Fruit fly (Drosophila melanogaster) whole organism, embryonic: ENCODE measurements around the gene CG31468.

Source experiments
- Antp ChIP-seq: fragments of 200-800 bp; sonication (Bioruptor generic); optimal IDR thresholded peaks from 3 replicates; lab custom pipeline; 2016; ENCODE audit warnings: missing biosample characterization, missing genetic modification characterization
- Blimp-1 ChIP-seq: fragments of 200-800 bp; sonication (Bioruptor generic); optimal IDR thresholded peaks from 3 replicates; lab custom pipeline; 2018; ENCODE audit warnings: missing biosample characterization, missing genetic modification characterization, mild to moderate bottlenecking, moderate library complexity, missing genetic modification reagents
- BtbVII ChIP-seq: fragments of 200-800 bp; sonication (Bioruptor generic); optimal IDR thresholded peaks from 3 replicates; lab custom pipeline; 2017; ENCODE audit warnings: missing biosample characterization, mild to moderate bottlenecking, missing genetic modification characterization
- C15 ChIP-seq: fragments of 200-800 bp; sonication (Bioruptor generic); IDR thresholded peaks from 3 replicates; pipeline ENCODE4 v1.3.6; 2022; ENCODE audit warnings: missing biosample characterization, missing genetic modification characterization
- CG1024 ChIP-seq: fragments of 200-800 bp; sonication (Bioruptor generic); IDR thresholded peaks from 2 replicates; pipeline ENCODE4 v1.3.6; 2022; ENCODE audit warnings: missing biosample characterization, missing genetic modification characterization
- CG11695 ChIP-seq: fragments of 200-800 bp; sonication (Bioruptor generic); IDR thresholded peaks from 3 replicates; pipeline ENCODE4 v1.3.6; 2022; ENCODE audit warnings: missing biosample characterization, missing genetic modification characterization
- CG13287 ChIP-seq: fragments of 200-800 bp; sonication (Bioruptor generic); IDR thresholded peaks from 2 replicates; pipeline ENCODE4 v1.3.6; 2022; ENCODE audit warnings: missing biosample characterization, missing genetic modification characterization; ENCODE audit not compliant: partially characterized antibody
- CG1603 ChIP-seq: fragments of 200-800 bp; sonication (Bioruptor generic); optimal IDR thresholded peaks from 2 replicates; lab custom pipeline; 2019; ENCODE audit warnings: missing biosample characterization, mild to moderate bottlenecking, missing genetic modification characterization, moderate library complexity
- CG16863 ChIP-seq: fragments of 200-800 bp; sonication (Bioruptor generic); optimal IDR thresholded peaks from 3 replicates; lab custom pipeline; 2016; ENCODE audit warnings: missing biosample characterization, missing genetic modification characterization
- CG17385 ChIP-seq: fragments of 200-800 bp; sonication (Bioruptor generic); optimal IDR thresholded peaks from 3 replicates; lab custom pipeline; 2018; ENCODE audit warnings: missing biosample characterization, mild to moderate bottlenecking, missing genetic modification characterization
- CG17802 ChIP-seq: fragments of 200-800 bp; sonication (Bioruptor generic); optimal IDR thresholded peaks from 2 replicates; lab custom pipeline; 2018; ENCODE audit warnings: missing biosample characterization, mild to moderate bottlenecking, missing genetic modification characterization, moderate library complexity
- CG18262 ChIP-seq: fragments of 200-800 bp; optimal IDR thresholded peaks from 3 replicates; lab custom pipeline; 2019; ENCODE audit warnings: missing biosample characterization, mild to moderate bottlenecking, missing genetic modification characterization, moderate library complexity
- CG30403 ChIP-seq: fragments of 200-800 bp; sonication (Bioruptor generic); optimal IDR thresholded peaks from 3 replicates; lab custom pipeline; 2016; ENCODE audit warnings: missing biosample characterization, missing genetic modification characterization
- CG32767 ChIP-seq: fragments of 200-800 bp; sonication (Bioruptor generic); IDR thresholded peaks from 2 replicates; pipeline ENCODE4 v1.3.6; 2022; ENCODE audit warnings: missing biosample characterization, missing genetic modification characterization
- CG34422 ChIP-seq: fragments of 200-800 bp; sonication (Bioruptor generic); IDR thresholded peaks from 3 replicates; pipeline ENCODE4 v1.3.6; 2022; ENCODE audit warnings: missing biosample characterization, missing genetic modification characterization
- CG3847 ChIP-seq: fragments of 200-800 bp; sonication (Bioruptor generic); IDR thresholded peaks from 2 replicates; pipeline ENCODE4 v1.3.6; 2022; ENCODE audit warnings: missing biosample characterization, missing genetic modification characterization
- CG9817 ChIP-seq: fragments of 200-800 bp; sonication (Bioruptor generic); optimal IDR thresholded peaks from 2 replicates; lab custom pipeline; 2018; ENCODE audit warnings: missing biosample characterization, mild to moderate bottlenecking, missing genetic modification characterization, moderate library complexity
- D19B ChIP-seq: fragments of 200-800 bp; sonication (Bioruptor generic); optimal IDR thresholded peaks from 2 replicates; lab custom pipeline; 2017; ENCODE audit warnings: missing biosample characterization, mild to moderate bottlenecking, missing genetic modification characterization
- Fer3 ChIP-seq: fragments of 200-800 bp; sonication (Bioruptor generic); optimal IDR thresholded peaks from 2 replicates; lab custom pipeline; 2018; ENCODE audit warnings: missing biosample characterization, mild to moderate bottlenecking, missing genetic modification characterization, moderate library complexity
- HLHmδ ChIP-seq: fragments of 200-800 bp; sonication (Bioruptor generic); optimal IDR thresholded peaks from 2 replicates; lab custom pipeline; 2018; ENCODE audit warnings: missing biosample characterization, mild to moderate bottlenecking, missing genetic modification characterization, moderate library complexity
- Hey ChIP-seq: fragments of 200-800 bp; sonication (Bioruptor generic); optimal IDR thresholded peaks from 3 replicates; lab custom pipeline; 2018; ENCODE audit warnings: missing biosample characterization, mild to moderate bottlenecking, missing genetic modification characterization
- Hr51 ChIP-seq, 2 experiments: fragments of 200-800 bp; sonication (Bioruptor generic); optimal IDR thresholded peaks; 2 replicates in 1 of 2; 3 replicates in 1 of 2; lab custom pipeline; 2016 to 2018; ENCODE audit warnings: missing biosample characterization in 2 of 2, missing genetic modification characterization in 2 of 2, mild to moderate bottlenecking in 1 of 2, moderate library complexity in 1 of 2
- Med ChIP-seq: fragments of 200-800 bp; sonication (Bioruptor generic); peaks from one replicate; lab custom pipeline; 2016; ENCODE audit warnings: missing biosample characterization, missing genetic modification characterization, mild to moderate bottlenecking, inconsistent platforms, moderate library complexity
- Mrtf ChIP-seq: fragments of 200-800 bp; sonication (Bioruptor generic); IDR thresholded peaks from 3 replicates; pipeline ENCODE4 v1.3.6; 2022; ENCODE audit warnings: missing biosample characterization, missing genetic modification characterization
- Nf-YA ChIP-seq: fragments of 200-800 bp; sonication (Bioruptor generic); IDR thresholded peaks from 2 replicates; pipeline ENCODE4 v1.3.6; 2022; ENCODE audit warnings: missing biosample characterization, missing genetic modification characterization
- NfI ChIP-seq: fragments of 200-800 bp; sonication (Bioruptor generic); optimal IDR thresholded peaks from 3 replicates; lab custom pipeline; 2018; ENCODE audit warnings: missing biosample characterization, mild to moderate bottlenecking, missing genetic modification characterization, moderate library complexity
- Scr ChIP-seq: fragments of 200-800 bp; sonication (Bioruptor generic); IDR thresholded peaks from 2 replicates; pipeline ENCODE4 v1.3.6; 2022; ENCODE audit warnings: missing biosample characterization, missing genetic modification characterization; ENCODE audit not compliant: partially characterized antibody
- Ssrp ChIP-seq: fragments of 200-800 bp; sonication (Bioruptor generic); optimal IDR thresholded peaks from 2 replicates; lab custom pipeline; 2018; ENCODE audit warnings: missing biosample characterization, mild to moderate bottlenecking, missing genetic modification characterization, moderate library complexity
- Xbp1 ChIP-seq: fragments of 200-800 bp; sonication (Bioruptor generic); optimal IDR thresholded peaks from 3 replicates; lab custom pipeline; 2016; ENCODE audit warnings: missing biosample characterization, mild to moderate bottlenecking, missing genetic modification characterization
- ac ChIP-seq: fragments of 200-800 bp; sonication (Bioruptor generic); optimal IDR thresholded peaks from 3 replicates; lab custom pipeline; 2017; ENCODE audit warnings: missing biosample characterization, mild to moderate bottlenecking, missing genetic modification characterization
- aop ChIP-seq: fragments of 200-800 bp; sonication (Bioruptor generic); IDR thresholded peaks from 2 replicates; pipeline ENCODE4 v1.3.6; 2022; ENCODE audit warnings: missing biosample characterization, missing genetic modification characterization
- ase ChIP-seq: fragments of 200-800 bp; sonication (Bioruptor generic); IDR thresholded peaks from 3 replicates; pipeline ENCODE4 v1.3.6; 2022; ENCODE audit warnings: missing biosample characterization, missing genetic modification characterization
- caup ChIP-seq: fragments of 200-800 bp; sonication (Bioruptor generic); optimal IDR thresholded peaks from 3 replicates; lab custom pipeline; 2017; ENCODE audit warnings: missing biosample characterization, mild to moderate bottlenecking, missing genetic modification characterization, moderate library complexity; ENCODE audit not compliant: severe bottlenecking
- crol ChIP-seq: fragments of 200-800 bp; sonication (Bioruptor generic); IDR thresholded peaks from 2 replicates; pipeline ENCODE4 v1.3.6; 2022; ENCODE audit warnings: missing biosample characterization, missing genetic modification characterization
- dan ChIP-seq: fragments of 200-800 bp; sonication (Bioruptor generic); IDR thresholded peaks from 2 replicates; pipeline ENCODE4 v1.3.6; 2022; ENCODE audit warnings: missing biosample characterization, missing genetic modification characterization
- grn ChIP-seq: fragments of 200-800 bp; sonication (Bioruptor generic); optimal IDR thresholded peaks from 3 replicates; lab custom pipeline; 2017; ENCODE audit warnings: missing biosample characterization, missing genetic modification characterization
- ind ChIP-seq: fragments of 200-800 bp; sonication (Bioruptor generic); optimal IDR thresholded peaks from 3 replicates; lab custom pipeline; 2016; ENCODE audit warnings: missing biosample characterization, missing genetic modification characterization
- klu ChIP-seq: fragments of 200-800 bp; sonication (Bioruptor generic); IDR thresholded peaks from 2 replicates; pipeline ENCODE4 v1.3.6; 2022; ENCODE audit warnings: missing biosample characterization, missing genetic modification characterization
- nerfin-1 ChIP-seq: fragments of 200-800 bp; sonication (Bioruptor generic); optimal IDR thresholded peaks from 3 replicates; lab custom pipeline; 2019; ENCODE audit warnings: missing biosample characterization, mild to moderate bottlenecking, missing genetic modification characterization, moderate library complexity
- nom ChIP-seq: fragments of 200-800 bp; sonication (Bioruptor generic); optimal IDR thresholded peaks from 2 replicates; lab custom pipeline; 2017; ENCODE audit warnings: missing biosample characterization, missing genetic modification characterization, mild to moderate bottlenecking, moderate library complexity, missing genetic modification reagents
- psq ChIP-seq: fragments of 200-800 bp; sonication (Bioruptor generic); optimal IDR thresholded peaks from 2 replicates; lab custom pipeline; 2017; ENCODE audit warnings: missing biosample characterization, missing genetic modification characterization
- repo ChIP-seq: fragments of 200-800 bp; sonication (Bioruptor generic); optimal IDR thresholded peaks from 2 replicates; lab custom pipeline; 2016; ENCODE audit warnings: missing biosample characterization, missing genetic modification characterization
- ssp ChIP-seq: fragments of 200-800 bp; sonication (Bioruptor generic); IDR thresholded peaks from 2 replicates; pipeline ENCODE4 v1.3.6; 2022; ENCODE audit warnings: missing biosample characterization, missing genetic modification characterization
- sug ChIP-seq: fragments of 200-800 bp; optimal IDR thresholded peaks from 2 replicates; lab custom pipeline; 2019; ENCODE audit warnings: missing biosample characterization, mild to moderate bottlenecking, missing genetic modification characterization, moderate library complexity
- tio ChIP-seq: fragments of 200-800 bp; sonication (Bioruptor generic); optimal IDR thresholded peaks from 2 replicates; lab custom pipeline; 2017; ENCODE audit warnings: missing biosample characterization, missing genetic modification characterization, inconsistent platforms
- twi ChIP-seq: fragments of 200-800 bp; optimal IDR thresholded peaks from 2 replicates; lab custom pipeline; 2019; ENCODE audit warnings: missing biosample characterization, mild to moderate bottlenecking, missing genetic modification characterization, moderate library complexity
- tx ChIP-seq: fragments of 200-800 bp; sonication (Bioruptor generic); optimal IDR thresholded peaks from 2 replicates; lab custom pipeline; 2016; ENCODE audit warnings: missing biosample characterization, missing genetic modification characterization
- zf30C ChIP-seq: fragments of 200-800 bp; sonication (Bioruptor generic); optimal IDR thresholded peaks from 3 replicates; lab custom pipeline; 2018; ENCODE audit warnings: missing biosample characterization, mild to moderate bottlenecking, missing genetic modification characterization

The CG31468 gene

DNA sequence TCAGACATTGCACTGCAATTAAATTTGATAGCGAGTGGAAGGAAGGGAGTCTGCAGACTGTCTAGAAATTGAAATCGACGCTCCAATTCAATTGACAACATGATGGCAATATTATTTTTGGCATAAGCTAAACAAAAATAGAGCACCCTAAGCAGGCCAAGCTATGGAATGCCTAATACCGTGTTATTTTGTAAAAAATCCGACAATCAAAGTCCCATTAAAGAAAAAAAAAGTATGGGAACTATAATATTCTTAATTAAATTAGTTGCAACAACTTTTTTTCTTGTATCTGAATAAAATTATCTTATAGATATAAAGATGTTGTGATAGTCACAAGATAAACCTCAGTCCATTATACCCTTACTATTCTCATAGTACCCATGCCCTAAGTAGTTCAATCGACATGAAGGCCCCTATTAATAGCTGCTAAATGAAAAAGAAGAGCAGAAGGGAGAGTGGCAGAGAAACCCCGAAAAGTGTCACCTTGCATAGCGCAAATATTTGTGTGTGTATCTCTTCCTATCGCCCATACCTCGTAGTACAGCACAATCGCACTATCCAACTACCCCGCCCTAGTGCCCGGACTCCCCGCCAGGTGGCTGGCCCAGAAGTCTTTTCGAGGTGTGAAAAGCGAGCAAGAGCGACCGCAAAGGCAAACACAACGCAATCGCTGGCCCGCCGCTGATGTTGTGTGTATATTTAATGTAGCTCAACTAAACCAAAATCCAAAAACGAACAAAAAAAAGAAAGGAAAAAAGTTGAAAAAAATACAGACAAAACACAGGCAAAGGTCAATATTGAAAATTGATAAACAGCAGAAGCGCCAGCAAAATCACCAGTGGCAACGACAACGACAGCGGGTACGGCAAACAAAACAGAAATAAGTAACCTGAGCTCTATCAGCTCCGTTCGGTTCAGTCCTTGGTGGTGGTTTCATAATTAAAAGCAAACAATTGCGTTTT is 42.5 kb downstream of the CG31468 start (continued):
- peak; percentile 49 for TF ChIP-seq caup (GFP tag; lab: Kevin White, UChicago)
- 0 out of 2 replicates have a peak, but pooled peaks have one; percentile 54 for TF ChIP-seq CG1024
- peak; percentile 78 for TF ChIP-seq sug (tag; lab: Kevin White, UChicago)
- peak; percentile 47 for TF ChIP-seq psq
- TF ChIP-seq C15 (GFP tag; lab: Robert Waterston, UW): no peak
- TF ChIP-seq Mrtf (GFP tag; lab: Robert Waterston, UW): no peak
- TF ChIP-seq nom: peak; percentile 0
- TF ChIP-seq ind (GFP tag; lab: Kevin White, UChicago): peak; percentile 15
- peak; percentile 25; the same call in 1 of the 3 replicates for TF ChIP-seq ase
- peak; percentile 78 for TF ChIP-seq crol (GFP tag; lab: Robert Waterston, UW)
- no peak for TF ChIP-seq Xbp1 (GFP tag; lab: Kevin White, UChicago)
- TF ChIP-seq Fer3 (tag; lab: Kevin White, UChicago): peak; percentile 10
- TF ChIP-seq D19B (GFP tag; lab: Kevin White, UChicago): peak; percentile 62
- TF ChIP-seq twi (tag; lab: Kevin White, UChicago): peak; percentile 50
- TF ChIP-seq nerfin-1: peak; percentile 76
- peak; percentile 9 for TF ChIP-seq Antp (GFP tag; lab: Kevin White, UChicago)
- TF ChIP-seq CG3847 (GFP tag; lab: Robert Waterston, UW): 0 out of 2 replicates have a peak, but pooled peaks have one; percentile 4
- TF ChIP-seq Hr51 (GFP tag; optimal IDR thresholded peaks at IDR 0.05; lab: Kevin White, UChicago): peak in 1 of 2 experiments; percentile 55
- TF ChIP-seq CG17802 (tag; lab: Kevin White, UChicago): no peak
- TF ChIP-seq NfI (GFP tag; lab: Kevin White, UChicago): peak; percentile 2
- TF ChIP-seq Nf-YA (GFP tag; lab: Robert Waterston, UW): no peak
- TF ChIP-seq CG16863 (GFP tag; lab: Kevin White, UChicago): peak; percentile 62
- TF ChIP-seq CG30403: no peak
- TF ChIP-seq CG9817: no peak
- TF ChIP-seq Scr (GFP tag; lab: Robert Waterston, UW): no peak
- TF ChIP-seq CG17385 (GFP tag; lab: Kevin White, UChicago): peak; percentile 65
- no peak for TF ChIP-seq ssp
- TF ChIP-seq klu (GFP tag; lab: Robert Waterston, UW): no peak
- peak; percentile 53 for TF ChIP-seq CG18262 (tag; lab: Kevin White, UChicago)
- TF ChIP-seq Med (GFP tag; lab: Kevin White, UChicago): peak; percentile 82
- TF ChIP-seq HLHmδ (GFP tag; lab: Kevin White, UChicago): no peak
- TF ChIP-seq CG11695 (GFP tag; lab: Robert Waterston, UW): peak; percentile 21; the same call in 2 of the 3 replicates
- TF ChIP-seq BtbVII (GFP tag; lab: Kevin White, UChicago): peak; percentile 50
- TF ChIP-seq Hey (tag; lab: Kevin White, UChicago): peak; percentile 61
- TF ChIP-seq CG1603 (tag; lab: Kevin White, UChicago): peak; percentile 5
- TF ChIP-seq dan (GFP tag; lab: Robert Waterston, UW): no peak
- peak; percentile 52 for TF ChIP-seq repo (GFP tag; lab: Kevin White, UChicago)
- peak; percentile 84 for TF ChIP-seq ac (GFP tag; lab: Kevin White, UChicago)
- 0 out of 3 replicates have a peak, but pooled peaks have one; percentile 25 for TF ChIP-seq CG34422
- TF ChIP-seq aop (GFP tag; lab: Robert Waterston, UW): no peak
- peak; percentile 42 for TF ChIP-seq Blimp-1
- no peak for TF ChIP-seq Ssrp
- TF ChIP-seq zf30C: no peak
- TF ChIP-seq tio (GFP tag; lab: Kevin White, UChicago): no peak
- TF ChIP-seq tx (GFP tag; lab: Kevin White, UChicago): no peak
- TF ChIP-seq CG32767 (GFP tag; lab: Robert Waterston, UW): peak; percentile 50; the same call in 1 of the 2 replicates
- no peak for TF ChIP-seq CG13287 (GFP tag; lab: Robert Waterston, UW)
- peak; percentile 43 for TF ChIP-seq grn (GFP tag; lab: Kevin White, UChicago)
